Fruit fly (Drosophila melanogaster): ENCODE measurements around the gene CG43844.

CG43844 gene

DNA sequence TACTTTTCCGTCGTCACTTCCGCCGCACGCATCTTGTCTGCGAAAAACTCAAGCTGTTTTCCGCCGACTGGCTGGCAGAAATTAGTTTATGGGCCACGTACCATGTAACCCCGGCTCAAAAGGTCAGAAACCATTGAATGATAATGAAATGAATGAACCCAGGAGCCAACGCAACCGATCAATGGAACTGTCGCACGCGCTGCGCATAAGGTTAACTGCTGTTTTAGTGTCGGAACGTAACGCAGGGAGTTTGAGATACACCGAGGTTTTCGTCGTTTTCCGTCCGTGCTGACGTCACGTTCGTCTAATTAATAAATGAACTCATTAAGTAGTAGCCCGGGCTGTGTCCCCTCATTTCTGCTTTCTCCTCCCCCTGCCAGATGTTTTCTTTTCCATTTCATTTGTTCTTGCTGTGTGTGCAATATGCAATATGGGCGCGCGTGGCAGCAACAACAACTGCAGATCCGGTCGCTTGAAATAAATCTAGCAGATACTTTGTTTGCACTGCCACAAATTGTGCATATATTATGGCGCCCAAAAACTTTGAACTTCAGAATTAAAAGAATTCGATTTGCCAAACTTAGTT lies 31.0 kb upstream of the CG43844 start (continued):
- no peak for TF ChIP-seq gcm2 (GFP tag; optimal IDR thresholded peaks at IDR 0.05)
- no peak for TF ChIP-seq CG10147 (GFP tag; optimal IDR thresholded peaks at IDR 0.05)
- no peak for TF ChIP-seq CG11560 (tag; IDR thresholded peaks at IDR 0.05)
- no peak for TF ChIP-seq CG11085 (GFP tag; IDR thresholded peaks at IDR 0.05)
- no peak for TF ChIP-seq CG11695 (GFP tag; IDR thresholded peaks at IDR 0.05)
- no peak for TF ChIP-seq CG13287 (GFP tag; IDR thresholded peaks at IDR 0.05; ENCODE audit: partially characterized antibody)
- TF ChIP-seq Trl (optimal IDR thresholded peaks at IDR 0.05): no peak
- no peak for TF ChIP-seq Trl (GFP tag; optimal IDR thresholded peaks at IDR 0.05)
- peak; percentile 66 for TF ChIP-seq CG4360 (GFP tag; IDR thresholded peaks at IDR 0.05)
- TF ChIP-seq CG10274 (GFP tag; optimal IDR thresholded peaks at IDR 0.05): no peak
- no peak for TF ChIP-seq C15 (GFP tag; IDR thresholded peaks at IDR 0.05)
- no peak for TF ChIP-seq CG7987 (GFP tag; optimal IDR thresholded peaks at IDR 0.05)
- no peak for TF ChIP-seq CrebB (tag; optimal IDR thresholded peaks at IDR 0.05)
- TF ChIP-seq sens-2 (GFP tag; IDR thresholded peaks at IDR 0.05): no peak
- no peak for TF ChIP-seq bigmax (GFP tag; optimal IDR thresholded peaks at IDR 0.05)
- TF ChIP-seq tll (GFP tag; optimal IDR thresholded peaks at IDR 0.05): peak in 1 of 2 experiments; percentile 0
- no peak for TF ChIP-seq CG17912 (GFP tag; optimal IDR thresholded peaks at IDR 0.05)
- no peak for TF ChIP-seq CG6854 (GFP tag; optimal IDR thresholded peaks at IDR 0.05)
- TF ChIP-seq kay (GFP tag; optimal IDR thresholded peaks at IDR 0.05): no peak
- no peak for TF ChIP-seq lola (GFP tag; optimal IDR thresholded peaks at IDR 0.05)
- TF ChIP-seq zen (tag; optimal IDR thresholded peaks at IDR 0.05): peak; percentile 11
- TF ChIP-seq stwl (tag; optimal IDR thresholded peaks at IDR 0.05): no peak
- TF ChIP-seq lov (optimal IDR thresholded peaks at IDR 0.05): no peak
- no peak for TF ChIP-seq lov (GFP tag; IDR thresholded peaks at IDR 0.05)
- TF ChIP-seq CG6813 (GFP tag; optimal IDR thresholded peaks at IDR 0.05): no peak
- no peak for TF ChIP-seq lab (GFP tag; optimal IDR thresholded peaks at IDR 0.05)
- TF ChIP-seq CG2712 (tag; optimal IDR thresholded peaks at IDR 0.05): no peak
- no peak for TF ChIP-seq sd (tag; optimal IDR thresholded peaks at IDR 0.05)
- TF ChIP-seq hth (optimal IDR thresholded peaks at IDR 0.05): no peak
- TF ChIP-seq E2f1 (GFP tag; IDR thresholded peaks at IDR 0.05): no peak
- no peak for TF ChIP-seq CG13775 (GFP tag; optimal IDR thresholded peaks at IDR 0.05)
- TF ChIP-seq prd (optimal IDR thresholded peaks at IDR 0.05): no peak
- no peak for TF ChIP-seq prd (GFP tag; IDR thresholded peaks at IDR 0.05)
- TF ChIP-seq Xrp1 (GFP tag; IDR thresholded peaks at IDR 0.05): 0 out of 2 replicates have a peak, but pooled peaks have one; percentile 8
- no peak for TF ChIP-seq eve (GFP tag; optimal IDR thresholded peaks at IDR 0.05)
- TF ChIP-seq CG15601 (tag; optimal IDR thresholded peaks at IDR 0.05): no peak
- no peak for TF ChIP-seq Rx (GFP tag; IDR thresholded peaks at IDR 0.05)
- no peak for TF ChIP-seq CG4424 (GFP tag; optimal IDR thresholded peaks at IDR 0.05)
- TF ChIP-seq Dll (GFP tag; IDR thresholded peaks at IDR 0.05; ENCODE audit: partially characterized antibody): 0 out of 4 replicates have a peak, but pooled peaks have one; percentile 16
- TF ChIP-seq CG9727 (GFP tag; optimal IDR thresholded peaks at IDR 0.05): no peak
- TF ChIP-seq Lpt (GFP tag; optimal IDR thresholded peaks at IDR 0.05): no peak
- TF ChIP-seq CG10209 (GFP tag; optimal IDR thresholded peaks at IDR 0.05): no peak
- TF ChIP-seq danr (GFP tag; IDR thresholded peaks at IDR 0.05): no peak
- TF ChIP-seq Blimp-1 (GFP tag; optimal IDR thresholded peaks at IDR 0.05): peak; percentile 52
- TF ChIP-seq CG12942 (GFP tag; optimal IDR thresholded peaks at IDR 0.05): no peak
- TF ChIP-seq CG11456 (GFP tag; IDR thresholded peaks at IDR 0.05): 0 out of 3 replicates have a peak, but pooled peaks have one; percentile 27
- peak; percentile 8 for TF ChIP-seq CG15479 (GFP tag; optimal IDR thresholded peaks at IDR 0.05)
- TF ChIP-seq CG15073 (GFP tag; optimal IDR thresholded peaks at IDR 0.05): no peak
- no peak for TF ChIP-seq CG2129 (GFP tag; IDR thresholded peaks at IDR 0.05; ENCODE audit: partially characterized antibody)
- TF ChIP-seq Hr78 (GFP tag; optimal IDR thresholded peaks at IDR 0.05): peak in 1 of 2 experiments; percentile 62

Measured in whole organism, embryonic.